Fruit fly (Drosophila melanogaster) whole organism, embryonic: ENCODE measurements around the gene thoc7.

Source experiments
- Antp ChIP-seq: fragments of 200-800 bp; sonication (Bioruptor generic); optimal IDR thresholded peaks from 3 replicates; lab custom pipeline; 2016; ENCODE audit warnings: missing biosample characterization, missing genetic modification characterization
- Atf3 ChIP-seq: fragments of 200-800 bp; sonication (Bioruptor generic); optimal IDR thresholded peaks from 3 replicates; lab custom pipeline; 2016; ENCODE audit warnings: missing biosample characterization, missing genetic modification characterization
- B-H1 ChIP-seq: fragments of 200-800 bp; sonication (Bioruptor generic); IDR thresholded peaks from 3 replicates; pipeline ENCODE4 v1.3.6; 2022; ENCODE audit warnings: missing biosample characterization, missing genetic modification characterization
- CG10543 ChIP-seq: fragments of 200-800 bp; sonication (Bioruptor generic); optimal IDR thresholded peaks from 3 replicates; lab custom pipeline; 2017; ENCODE audit warnings: missing biosample characterization, mild to moderate bottlenecking, missing genetic modification characterization, moderate library complexity
- CG11093 ChIP-seq: fragments of 200-800 bp; sonication (Bioruptor generic); IDR thresholded peaks from 3 replicates; pipeline ENCODE4 v1.3.6; 2022; ENCODE audit warnings: missing biosample characterization, missing genetic modification characterization
- CG12942 ChIP-seq: fragments of 200-800 bp; sonication (Bioruptor generic); optimal IDR thresholded peaks from 3 replicates; lab custom pipeline; 2016; ENCODE audit warnings: missing biosample characterization, missing genetic modification characterization
- CG14965 ChIP-seq: fragments of 200-800 bp; sonication (Bioruptor generic); optimal IDR thresholded peaks from 2 replicates; lab custom pipeline; 2016; ENCODE audit warnings: missing biosample characterization, missing genetic modification characterization, borderline replicate concordance
- CG17359 ChIP-seq: fragments of 200-800 bp; sonication (Bioruptor generic); optimal IDR thresholded peaks from 3 replicates; lab custom pipeline; 2018; ENCODE audit warnings: missing biosample characterization, mild to moderate bottlenecking, missing genetic modification characterization, moderate library complexity
- CG17385 ChIP-seq: fragments of 200-800 bp; sonication (Bioruptor generic); optimal IDR thresholded peaks from 3 replicates; lab custom pipeline; 2018; ENCODE audit warnings: missing biosample characterization, mild to moderate bottlenecking, missing genetic modification characterization
- CG17829 ChIP-seq: fragments of 200-800 bp; optimal IDR thresholded peaks from 2 replicates; lab custom pipeline; 2019; ENCODE audit warnings: missing biosample characterization, mild to moderate bottlenecking, missing genetic modification characterization, moderate library complexity
- CG2120 ChIP-seq: fragments of 200-800 bp; sonication (Bioruptor generic); optimal IDR thresholded peaks from 3 replicates; lab custom pipeline; 2016; ENCODE audit warnings: missing biosample characterization, missing genetic modification characterization
- CG3065 ChIP-seq: fragments of 200-800 bp; sonication (Bioruptor generic); optimal IDR thresholded peaks from 2 replicates; lab custom pipeline; 2016; ENCODE audit warnings: missing biosample characterization, missing genetic modification characterization
- CG31388 ChIP-seq: fragments of 200-800 bp; sonication (Bioruptor generic); optimal IDR thresholded peaks from 2 replicates; lab custom pipeline; 2016; ENCODE audit warnings: missing biosample characterization, missing genetic modification characterization
- CG3407 ChIP-seq: fragments of 200-800 bp; sonication (Bioruptor generic); optimal IDR thresholded peaks from 2 replicates; lab custom pipeline; 2018; ENCODE audit warnings: missing biosample characterization, mild to moderate bottlenecking, missing genetic modification characterization
- CG6175 ChIP-seq: fragments of 200-800 bp; sonication (Bioruptor generic); IDR thresholded peaks from 3 replicates; pipeline ENCODE4 v1.3.6; 2022; ENCODE audit warnings: missing biosample characterization, missing genetic modification characterization
- CG6854 ChIP-seq: fragments of 200-800 bp; sonication (Bioruptor generic); optimal IDR thresholded peaks from 3 replicates; lab custom pipeline; 2017; ENCODE audit warnings: missing biosample characterization, mild to moderate bottlenecking, missing genetic modification characterization
- CG7745 ChIP-seq: fragments of 200-800 bp; sonication (Bioruptor generic); optimal IDR thresholded peaks from 2 replicates; lab custom pipeline; 2018; ENCODE audit warnings: missing biosample characterization, mild to moderate bottlenecking, missing genetic modification characterization, moderate library complexity
- CG8281 ChIP-seq: fragments of 200-800 bp; sonication (Bioruptor generic); optimal IDR thresholded peaks from 2 replicates; lab custom pipeline; 2018; ENCODE audit warnings: missing biosample characterization, mild to moderate bottlenecking, missing genetic modification characterization, moderate library complexity
- CG8478 ChIP-seq: fragments of >200 bp; optimal IDR thresholded peaks from 2 replicates; lab custom pipeline; 2018
- CG8944 ChIP-seq: fragments of 200-800 bp; sonication (Bioruptor generic); optimal IDR thresholded peaks from 3 replicates; lab custom pipeline; 2016; ENCODE audit warnings: missing biosample characterization, missing genetic modification characterization
- Dek ChIP-seq: fragments of 200-800 bp; sonication (Bioruptor generic); optimal IDR thresholded peaks from 3 replicates; lab custom pipeline; 2019; ENCODE audit warnings: missing biosample characterization, mild to moderate bottlenecking, missing genetic modification characterization, moderate library complexity
- Dp ChIP-seq: fragments of 200-800 bp; sonication (Bioruptor generic); optimal IDR thresholded peaks from 2 replicates; lab custom pipeline; 2018; ENCODE audit warnings: missing biosample characterization, mild to moderate bottlenecking, missing genetic modification characterization, moderate library complexity
- H2.0 ChIP-seq: fragments of 200-800 bp; sonication (Bioruptor generic); IDR thresholded peaks from 2 replicates; pipeline ENCODE4 v1.3.6; 2022; ENCODE audit warnings: missing biosample characterization, missing genetic modification characterization
- Hey ChIP-seq: fragments of 200-800 bp; sonication (Bioruptor generic); optimal IDR thresholded peaks from 3 replicates; lab custom pipeline; 2018; ENCODE audit warnings: missing biosample characterization, mild to moderate bottlenecking, missing genetic modification characterization
- MBD-R2 ChIP-seq: fragments of 200-800 bp; sonication (Bioruptor generic); IDR thresholded peaks from 2 replicates; pipeline ENCODE4 v1.3.6; 2022; ENCODE audit warnings: missing biosample characterization, missing genetic modification characterization
- Med ChIP-seq: fragments of 200-800 bp; sonication (Bioruptor generic); peaks from one replicate; lab custom pipeline; 2016; ENCODE audit warnings: missing biosample characterization, missing genetic modification characterization, mild to moderate bottlenecking, inconsistent platforms, moderate library complexity
- Mrtf ChIP-seq: fragments of 200-800 bp; sonication (Bioruptor generic); IDR thresholded peaks from 3 replicates; pipeline ENCODE4 v1.3.6; 2022; ENCODE audit warnings: missing biosample characterization, missing genetic modification characterization
- Myb ChIP-seq: fragments of 200-800 bp; sonication (Bioruptor generic); optimal IDR thresholded peaks from 2 replicates; lab custom pipeline; 2016; ENCODE audit warnings: missing biosample characterization, missing genetic modification characterization
- NC2α ChIP-seq: fragments of 200-800 bp; sonication (Bioruptor generic); optimal IDR thresholded peaks from 2 replicates; lab custom pipeline; 2016; ENCODE audit warnings: missing biosample characterization, missing genetic modification characterization
- NFAT ChIP-seq: fragments of 200-800 bp; sonication (Bioruptor generic); IDR thresholded peaks from 2 replicates; pipeline ENCODE4 v1.3.6; 2022; ENCODE audit warnings: missing biosample characterization, missing genetic modification characterization
- Poxn ChIP-seq: fragments of 200-800 bp; sonication (Bioruptor generic); IDR thresholded peaks from 2 replicates; pipeline ENCODE4 v1.3.6; 2022; ENCODE audit warnings: missing biosample characterization, missing genetic modification characterization
- Rx ChIP-seq: fragments of 200-800 bp; sonication (Bioruptor generic); IDR thresholded peaks from 2 replicates; pipeline ENCODE4 v1.3.6; 2022; ENCODE audit warnings: missing biosample characterization, missing genetic modification characterization
- al ChIP-seq: fragments of 200-800 bp; sonication (Bioruptor generic); IDR thresholded peaks from 2 replicates; pipeline ENCODE4 v1.3.6; 2022; ENCODE audit warnings: missing biosample characterization, missing genetic modification characterization
- chn ChIP-seq: fragments of 200-800 bp; sonication (Bioruptor generic); optimal IDR thresholded peaks from 2 replicates; lab custom pipeline; 2016; ENCODE audit warnings: missing biosample characterization, missing genetic modification characterization
- crp ChIP-seq, 2 experiments: fragments of 200-800 bp; sonication (Bioruptor generic); optimal IDR thresholded peaks; 2 replicates in 1 of 2; 3 replicates in 1 of 2; lab custom pipeline; 2017; ENCODE audit warnings: missing biosample characterization in 2 of 2, missing genetic modification characterization in 2 of 2, mild to moderate bottlenecking in 1 of 2, moderate library complexity in 1 of 2
- cwo ChIP-seq: fragments of 200-800 bp; sonication (Bioruptor generic); optimal IDR thresholded peaks from 3 replicates; lab custom pipeline; 2017; ENCODE audit warnings: missing biosample characterization, missing genetic modification characterization, mild to moderate bottlenecking, moderate library complexity, missing genetic modification reagents
- dimm ChIP-seq: fragments of 200-800 bp; sonication (Bioruptor generic); IDR thresholded peaks from 2 replicates; pipeline ENCODE4 v1.3.6; 2022; ENCODE audit warnings: missing biosample characterization, missing genetic modification characterization
- dysf ChIP-seq: fragments of 200-800 bp; sonication (Bioruptor generic); IDR thresholded peaks from 3 replicates; pipeline ENCODE4 v1.3.6; 2022; ENCODE audit warnings: missing biosample characterization, missing genetic modification characterization
- fru ChIP-seq: fragments of >200 bp; optimal IDR thresholded peaks from 2 replicates; lab custom pipeline; 2017
- insv ChIP-seq, 2 experiments: fragments of 200-800 bp; sonication (Bioruptor generic); optimal IDR thresholded peaks; 3 replicates each; lab custom pipeline; 2016 to 2018; ENCODE audit warnings: missing biosample characterization in 2 of 2, missing genetic modification characterization in 2 of 2
- inv ChIP-seq: fragments of 200-800 bp; sonication (Bioruptor generic); IDR thresholded peaks from 2 replicates; pipeline ENCODE4 v1.3.6; 2022; ENCODE audit warnings: missing biosample characterization, missing genetic modification characterization; ENCODE audit not compliant: partially characterized antibody
- kah ChIP-seq: fragments of 200-800 bp; sonication (Bioruptor generic); optimal IDR thresholded peaks from 2 replicates; lab custom pipeline; 2018; ENCODE audit warnings: missing biosample characterization, mild to moderate bottlenecking, missing genetic modification characterization
- prd ChIP-seq, 3 experiments: fragments of >200 bp in 2 of 3; fragments of 200-800 bp in 1 of 3; sonication (Bioruptor generic) in 1 of 3; optimal IDR thresholded peaks in 2 of 3; IDR thresholded peaks in 1 of 3; 2 replicates in 2 of 3; 3 replicates in 1 of 3; pipeline versions ENCODE4 v1.3.6 to Lab custom; 2017 to 2022; ENCODE audit warnings: missing biosample characterization in 1 of 3, missing genetic modification characterization in 1 of 3
- sens-2 ChIP-seq: fragments of 200-800 bp; sonication (Bioruptor generic); IDR thresholded peaks from 2 replicates; pipeline ENCODE4 v1.3.6; 2022; ENCODE audit warnings: missing biosample characterization, missing genetic modification characterization
- sisA ChIP-seq: fragments of 200-800 bp; sonication (Bioruptor generic); IDR thresholded peaks from 2 replicates; pipeline ENCODE4 v1.3.6; 2022; ENCODE audit warnings: missing biosample characterization, missing genetic modification characterization
- so ChIP-seq: fragments of 200-800 bp; sonication (Bioruptor generic); IDR thresholded peaks from 3 replicates; pipeline ENCODE4 v1.3.6; 2022; ENCODE audit warnings: missing biosample characterization, missing genetic modification characterization
- sr ChIP-seq: fragments of 200-800 bp; sonication (Bioruptor generic); IDR thresholded peaks from 3 replicates; pipeline ENCODE4 v1.3.6; 2022; ENCODE audit warnings: missing biosample characterization, missing genetic modification characterization
- tup ChIP-seq: fragments of 200-800 bp; sonication (Bioruptor generic); optimal IDR thresholded peaks from 2 replicates; lab custom pipeline; 2016; ENCODE audit warnings: missing biosample characterization, mild to moderate bottlenecking, missing genetic modification characterization, moderate library complexity
- zen ChIP-seq: fragments of 200-800 bp; sonication (Bioruptor generic); optimal IDR thresholded peaks from 3 replicates; lab custom pipeline; 2018; ENCODE audit warnings: missing biosample characterization, mild to moderate bottlenecking, missing genetic modification characterization, moderate library complexity

Gene thoc7

dm6 chr3L:224004-224951 lies 11.8 kb upstream of the thoc7 start (continued):
- TF ChIP-seq crp (GFP tag; optimal IDR thresholded peaks at IDR 0.05; lab: Kevin White, UChicago) (peak in 1 of 2 experiments; percentile 46), fru (no peak), Med (GFP tag; lab: Kevin White, UChicago) (peak; percentile 85), CG17829 (tag; lab: Kevin White, UChicago) (no peak), zen (tag; lab: Kevin White, UChicago) (no peak), Dp (GFP tag; lab: Kevin White, UChicago) (no peak), CG8281 (no peak), prd (optimal IDR thresholded peaks at IDR 0.05; lab: Kevin White, UChicago) (no peak), prd (GFP tag; IDR thresholded peaks at IDR 0.05; lab: Robert Waterston, UW) (no peak), CG17385 (GFP tag; lab: Kevin White, UChicago) (no peak), sisA (no peak), cwo (no peak), CG10543 (peak; percentile 90), tup (GFP tag; lab: Kevin White, UChicago) (peak; percentile 14), Rx (GFP tag; lab: Robert Waterston, UW) (no peak), B-H1 (GFP tag; lab: Robert Waterston, UW) (peak; percentile 46; the same call in 1 of the 3 replicates), CG7745 (no peak), CG14965 (no peak), dysf (GFP tag; lab: Robert Waterston, UW) (no peak), inv (GFP tag; lab: Robert Waterston, UW) (0 out of 2 replicates have a peak, but pooled peaks have one; percentile 19), H2.0 (0 out of 2 replicates have a peak, but pooled peaks have one; percentile 10), CG11093 (GFP tag; lab: Robert Waterston, UW) (no peak), Antp (GFP tag; lab: Kevin White, UChicago) (peak; percentile 38), CG8478 (peak; percentile 86), CG6175 (GFP tag; lab: Robert Waterston, UW) (peak; percentile 72; the same call in 1 of the 3 replicates), NFAT (GFP tag; lab: Robert Waterston, UW) (peak; percentile 73), al (no peak), CG2120 (GFP tag; lab: Kevin White, UChicago) (no peak), so (peak; percentile 17; the same call in 1 of the 3 replicates), Dek (tag; lab: Kevin White, UChicago) (no peak), Mrtf (GFP tag; lab: Robert Waterston, UW) (no peak), CG3407 (no peak), kah (GFP tag; lab: Kevin White, UChicago) (no peak), Atf3 (GFP tag; lab: Kevin White, UChicago) (peak; percentile 1), CG17359 (tag; lab: Kevin White, UChicago) (peak; percentile 10), sens-2 (GFP tag; lab: Robert Waterston, UW) (no peak), NC2α (GFP tag; lab: Kevin White, UChicago) (peak; percentile 19), Hey (tag; lab: Kevin White, UChicago) (no peak), chn (no peak), CG3065 (GFP tag; lab: Kevin White, UChicago) (no peak), Myb (GFP tag; lab: Kevin White, UChicago) (no peak), insv (GFP tag; optimal IDR thresholded peaks at IDR 0.05; lab: Kevin White, UChicago) (peak in 1 of 2 experiments; percentile 11), CG8944 (GFP tag; lab: Kevin White, UChicago) (no peak), CG31388 (GFP tag; lab: Kevin White, UChicago) (no peak), sr (GFP tag; lab: Robert Waterston, UW) (0 out of 3 replicates have a peak, but pooled peaks have one; percentile 21), CG6854 (peak; percentile 38), MBD-R2 (GFP tag; lab: Robert Waterston, UW) (no peak), CG12942 (GFP tag; lab: Kevin White, UChicago) (no peak), dimm (no peak), Poxn (GFP tag; lab: Robert Waterston, UW) (no peak)
